Worm (Caenorhabditis elegans): ENCODE measurements around the gene W04E12.4.

The W04E12.4 gene

ce11 chrV:19760751-19761150, 17.3 kb downstream of the W04E12.4 start, which contains the start of gene M162.5:
Gene M162.5, plus strand, starts transcription at chrV:19761051.
- TF ChIP-seq sem-2 (GFP tag; optimal IDR thresholded peaks at IDR 0.05) = no peak
- TF ChIP-seq elt-1 (tag; optimal IDR thresholded peaks at IDR 0.05; ENCODE audit: borderline replicate concordance, insufficient read depth) = no peak
- no peak for TF ChIP-seq ham-2 (GFP tag; optimal IDR thresholded peaks at IDR 0.05)
- no peak for TF ChIP-seq ztf-11 (tag; optimal IDR thresholded peaks at IDR 0.05)
- TF ChIP-seq zip-8 (tag; optimal IDR thresholded peaks at IDR 0.05) = no peak
- TF ChIP-seq mep-1 (tag; optimal IDR thresholded peaks at IDR 0.05) = no peak
- no peak for TF ChIP-seq mls-2 (tag; optimal IDR thresholded peaks at IDR 0.05)
- no peak for TF ChIP-seq nhr-237 (tag; optimal IDR thresholded peaks at IDR 0.05)
- no peak for TF ChIP-seq blmp-1 (tag; optimal IDR thresholded peaks at IDR 0.05)

ce11 chrV:19767719-19768118, 24.3 kb downstream of the W04E12.4 start:
- TF ChIP-seq sptf-1 (tag; optimal IDR thresholded peaks at IDR 0.05) (no peak), unc-62 (GFP tag; optimal IDR thresholded peaks at IDR 0.05) (no peak), nhr-12 (tag; optimal IDR thresholded peaks at IDR 0.05) (no peak), lin-32 (GFP tag; optimal IDR thresholded peaks at IDR 0.05) (no peak), cnd-1 (tag; optimal IDR thresholded peaks at IDR 0.05) (no peak), ces-1 (GFP tag; optimal IDR thresholded peaks at IDR 0.05) (no peak), ham-2 (GFP tag; optimal IDR thresholded peaks at IDR 0.05) (no peak), elt-3 (tag; optimal IDR thresholded peaks at IDR 0.05) (no peak), ztf-11 (tag; optimal IDR thresholded peaks at IDR 0.05) (no peak), elt-1 (tag; optimal IDR thresholded peaks at IDR 0.05; ENCODE audit: borderline replicate concordance, insufficient read depth) (no peak), nhr-28 (tag; optimal IDR thresholded peaks at IDR 0.05) (no peak)

DNA sequence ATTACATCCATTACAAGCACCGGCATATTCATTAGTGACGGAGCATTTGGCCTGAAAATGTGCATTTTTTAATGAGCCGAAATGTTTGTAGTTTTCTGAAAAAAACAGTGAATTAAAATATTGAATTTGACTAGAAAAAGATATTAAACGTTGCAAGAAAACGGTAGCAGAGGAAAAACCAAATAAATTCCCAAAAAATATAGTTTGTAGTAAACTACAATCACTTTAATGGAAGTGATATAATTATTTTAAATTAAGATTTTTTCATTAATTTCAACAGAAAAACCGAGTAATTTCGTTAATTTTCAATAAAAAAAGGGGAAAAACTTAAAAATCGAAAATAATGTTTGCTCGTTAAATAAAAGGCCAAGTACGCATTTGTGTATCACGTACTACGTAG, 28.3 kb downstream of the W04E12.4 start, which contains the start of gene M162.15:
M162.15 (minus strand) TSS at position 101 of the 400 bp plus-strand sequence.
- TF ChIP-seq flh-1 (GFP tag; optimal IDR thresholded peaks at IDR 0.05) = no peak
- no peak for TF ChIP-seq lsy-2 (tag; optimal IDR thresholded peaks at IDR 0.05)
- TF ChIP-seq nhr-12 (tag; optimal IDR thresholded peaks at IDR 0.05) = no peak
- TF ChIP-seq lin-13 (tag; optimal IDR thresholded peaks at IDR 0.05) = no peak
- no peak for TF ChIP-seq unc-120 (tag; optimal IDR thresholded peaks at IDR 0.05; ENCODE audit: poor library complexity, severe bottlenecking)
- TF ChIP-seq blmp-1 (tag; optimal IDR thresholded peaks at IDR 0.05) = no peak

DNA sequence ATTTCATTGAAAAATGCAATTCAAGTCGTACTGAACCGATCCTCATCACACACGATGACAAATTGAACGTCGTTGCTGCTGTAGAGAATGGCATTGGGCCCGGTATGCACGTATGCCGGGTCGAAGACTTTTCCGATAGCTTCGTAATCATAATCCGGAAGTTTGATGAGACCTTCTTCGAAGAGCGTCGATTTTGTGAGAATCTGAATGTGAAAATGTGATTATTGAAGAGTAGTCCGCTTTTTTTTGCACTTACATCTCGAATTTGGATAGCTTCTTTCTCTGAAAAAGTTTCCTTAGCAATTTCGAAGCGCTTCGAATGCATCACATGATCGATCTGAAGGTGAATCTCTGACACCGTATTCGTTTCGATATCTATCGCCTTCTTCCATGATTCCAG, 33.8 kb downstream of the W04E12.4 start, which contains the start of gene fbxa-118:
fbxa-118 (minus strand) TSS at position 101 of the 400 bp plus-strand sequence.
- TF ChIP-seq lsy-2 (tag; optimal IDR thresholded peaks at IDR 0.05) = no peak
- no peak for TF ChIP-seq ham-2 (GFP tag; optimal IDR thresholded peaks at IDR 0.05)
- no peak for TF ChIP-seq ceh-43 (GFP tag; optimal IDR thresholded peaks at IDR 0.05)
- no peak for TF ChIP-seq nhr-2 (tag; optimal IDR thresholded peaks at IDR 0.05)
- no peak for TF ChIP-seq ces-1 (GFP tag; optimal IDR thresholded peaks at IDR 0.05)
- no peak for TF ChIP-seq bed-3 (GFP tag; optimal IDR thresholded peaks at IDR 0.05)
- TF ChIP-seq hlh-1 (tag; optimal IDR thresholded peaks at IDR 0.05) = no peak
- no peak for TF ChIP-seq flh-1 (GFP tag; optimal IDR thresholded peaks at IDR 0.05)
- TF ChIP-seq nhr-237 (tag; optimal IDR thresholded peaks at IDR 0.05) = no peak
- TF ChIP-seq sptf-1 (tag; optimal IDR thresholded peaks at IDR 0.05) = no peak
- no peak for TF ChIP-seq drap-1 (GFP tag; optimal IDR thresholded peaks at IDR 0.05)
- TF ChIP-seq mep-1 (tag; optimal IDR thresholded peaks at IDR 0.05) = no peak
- TF ChIP-seq mab-5 (tag; optimal IDR thresholded peaks at IDR 0.05) = no peak
- no peak for TF ChIP-seq ztf-11 (tag; optimal IDR thresholded peaks at IDR 0.05)
- TF ChIP-seq mls-2 (tag; optimal IDR thresholded peaks at IDR 0.05) = no peak
- TF ChIP-seq lin-32 (GFP tag; optimal IDR thresholded peaks at IDR 0.05) = no peak
- no peak for TF ChIP-seq M03D4.4 (tag; optimal IDR thresholded peaks at IDR 0.05)
- no peak for TF ChIP-seq nhr-76 (tag; optimal IDR thresholded peaks at IDR 0.05)
- no peak for TF ChIP-seq sem-2 (GFP tag; optimal IDR thresholded peaks at IDR 0.05)

- TF ChIP-seq unc-62 (GFP tag; optimal IDR thresholded peaks at IDR 0.05) = no peak
- no peak for TF ChIP-seq nhr-2 (tag; optimal IDR thresholded peaks at IDR 0.05)
- no peak for TF ChIP-seq pha-4 (tag; optimal IDR thresholded peaks at IDR 0.05)
- no peak for TF ChIP-seq unc-120 (tag; optimal IDR thresholded peaks at IDR 0.05; ENCODE audit: poor library complexity, severe bottlenecking)
- TF ChIP-seq nhr-12 (tag; optimal IDR thresholded peaks at IDR 0.05) = no peak
- no peak for TF ChIP-seq nhr-28 (tag; optimal IDR thresholded peaks at IDR 0.05)
- no peak for TF ChIP-seq cnd-1 (tag; optimal IDR thresholded peaks at IDR 0.05)
- no peak for TF ChIP-seq sptf-1 (tag; optimal IDR thresholded peaks at IDR 0.05)
- TF ChIP-seq ztf-11 (tag; optimal IDR thresholded peaks at IDR 0.05) = no peak
- TF ChIP-seq bed-3 (GFP tag; optimal IDR thresholded peaks at IDR 0.05) = no peak
These were observed 35.2 kb downstream of the W04E12.4 start, which contains the start of gene fbxa-194 for ce11 chrV:19778608-19779007. Gene fbxa-194, minus strand, starts transcription at chrV:19778708.
